Worm (Caenorhabditis elegans) whole organism, L2 larva: Measurements from ENCODE around the gene zip-12.

Experiments used
- F13H6.1 ChIP-seq: sonication (generic microtip); optimal IDR thresholded peaks from 2 replicates; lab custom pipeline; 2016; ENCODE audit warnings: missing genetic modification characterization, missing compliant biosample characterization
- ama-1 ChIP-seq: fragments of 150-350 bp; optimal IDR thresholded peaks from 2 replicates; lab custom pipeline; 2018; ENCODE audit warnings: inconsistent platforms
- blmp-1 ChIP-seq: sonication (generic microtip); optimal IDR thresholded peaks from 2 replicates; lab custom pipeline; 2017; ENCODE audit warnings: missing genetic modification characterization, mild to moderate bottlenecking, missing compliant biosample characterization, antibody characterized with exemption, moderate library complexity; ENCODE audit not compliant: insufficient read depth
- ceh-82 ChIP-seq: fragments of 150-350 bp; optimal IDR thresholded peaks from 2 replicates; lab custom pipeline; 2014; ENCODE audit warnings: missing biosample characterization, missing genetic modification characterization
- crh-2 ChIP-seq: sonication (generic microtip); optimal IDR thresholded peaks from 2 replicates; lab custom pipeline; 2017; ENCODE audit warnings: missing biosample characterization, missing genetic modification characterization
- egl-27 ChIP-seq: sonication (generic microtip); optimal IDR thresholded peaks from 3 replicates; lab custom pipeline; 2017; ENCODE audit warnings: missing biosample characterization, missing genetic modification reagents, missing genetic modification characterization
- lin-13 ChIP-seq: fragments of 150-350 bp; optimal IDR thresholded peaks from 2 replicates; lab custom pipeline; 2014; ENCODE audit warnings: missing biosample characterization, missing genetic modification reagents, missing genetic modification characterization
- mbf-1 ChIP-seq: sonication (generic microtip); optimal IDR thresholded peaks from 2 replicates; lab custom pipeline; 2017; ENCODE audit warnings: missing biosample characterization, missing genetic modification characterization
- nhr-12 ChIP-seq: fragments of 150-350 bp; optimal IDR thresholded peaks from 2 replicates; lab custom pipeline; 2014; ENCODE audit warnings: missing biosample characterization, missing genetic modification characterization
- nhr-25 ChIP-seq: fragments of 150-350 bp; sonication (generic microtip); optimal IDR thresholded peaks from 3 replicates; lab custom pipeline; 2014; ENCODE audit warnings: missing biosample characterization, missing genetic modification characterization
- zag-1 ChIP-seq: fragments of 150-350 bp; optimal IDR thresholded peaks from 2 replicates; lab custom pipeline; 2014; ENCODE audit warnings: missing biosample characterization, missing genetic modification characterization

ce11 chrIII:12312886-12313285 is 14.8 kb upstream of the zip-12 start, which contains the start of gene Y75B8A.39:
- TF ChIP-seq blmp-1 (tag; lab: Kevin White, UChicago), result no peak
- TF ChIP-seq ama-1 (lab: Kevin White, UChicago), result no peak
- no peak for TF ChIP-seq nhr-12 (tag; lab: Kevin White, UChicago)
- TF ChIP-seq zag-1 (tag; lab: Kevin White, UChicago), result no peak
- no peak for TF ChIP-seq ceh-82
- TF ChIP-seq lin-13 (GFP tag; lab: Kevin White, UChicago), result no peak
- TF ChIP-seq nhr-25, result no peak
- TF ChIP-seq F13H6.1 (tag; lab: Kevin White, UChicago), result no peak
- no peak for TF ChIP-seq mbf-1 (tag; lab: Kevin White, UChicago)
- TF ChIP-seq crh-2, result no peak
- TF ChIP-seq egl-27, result no peak
